Fruit fly (Drosophila melanogaster): Measurements from ENCODE around the gene CG31974.

Gene CG31974

DNA sequence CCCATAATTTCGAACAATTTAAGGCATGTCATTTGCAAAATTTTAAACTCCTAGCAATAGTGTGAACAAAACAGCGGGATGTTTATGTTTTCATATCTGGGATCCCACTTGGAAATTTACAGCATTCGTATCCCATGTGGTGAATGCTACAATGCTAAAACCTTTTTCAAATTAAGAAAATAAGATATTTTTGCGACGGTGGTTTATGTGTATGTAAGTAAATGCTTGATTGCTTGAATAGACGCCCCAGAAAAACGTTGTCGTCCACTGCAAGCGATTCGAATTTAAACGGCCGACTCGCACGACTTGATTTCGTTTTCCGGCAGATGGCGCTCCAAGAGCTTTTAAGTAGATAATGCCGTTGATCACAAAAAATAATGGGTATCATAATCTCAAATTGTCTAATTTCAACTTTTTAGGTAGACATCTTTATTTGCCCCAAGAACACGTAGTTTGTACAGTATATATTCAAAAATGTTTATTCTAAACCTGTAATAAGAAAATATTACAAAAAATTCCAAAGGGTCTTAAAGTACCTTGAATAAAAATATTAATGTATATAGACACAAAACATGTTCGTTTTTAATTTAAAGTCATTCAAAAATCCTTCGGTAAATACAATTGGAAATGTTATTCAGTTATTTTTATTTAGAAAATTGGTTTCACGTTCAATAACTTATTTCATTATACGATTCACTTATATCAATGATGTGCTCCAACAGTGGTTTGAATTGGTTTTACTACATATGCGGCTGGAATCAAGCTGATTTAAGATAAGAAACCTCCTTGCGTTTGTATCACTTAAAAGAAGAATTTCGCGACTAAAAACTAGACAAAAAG lies 20.5 kb downstream of the CG31974 start:
- TF ChIP-seq h (optimal IDR thresholded peaks at IDR 0.05) (no peak), insv (optimal IDR thresholded peaks at IDR 0.05) (no peak), Myc (optimal IDR thresholded peaks at IDR 0.05) (no peak), psq (optimal IDR thresholded peaks at IDR 0.05) (no peak), ttk (optimal IDR thresholded peaks at IDR 0.05) (no peak), Sin3A (optimal IDR thresholded peaks at IDR 0.05) (no peak)

DNA sequence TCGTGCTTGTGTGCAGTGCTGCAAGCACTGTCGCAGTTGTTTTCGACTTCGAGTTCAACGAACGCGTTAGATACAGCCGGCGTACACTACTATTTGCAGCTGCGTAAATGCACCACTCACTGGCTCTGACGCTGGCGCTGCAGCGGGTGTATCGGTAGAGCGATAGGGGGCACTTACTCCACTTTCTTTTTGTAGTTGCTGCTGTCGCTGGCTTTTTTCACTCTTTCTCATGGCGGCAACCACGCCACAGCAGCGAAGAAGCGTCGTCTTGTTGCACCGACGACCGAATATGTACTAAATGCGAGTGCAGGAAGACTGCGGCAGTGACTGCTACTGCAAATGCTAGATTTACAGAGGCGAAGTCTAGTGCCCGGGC lies 21.4 kb downstream of the CG31974 start, which contains the start of gene CG4822:
TSS of gene CG4822 (minus strand) at position 299 of the 376 bp plus-strand sequence.
- TF ChIP-seq psq (optimal IDR thresholded peaks at IDR 0.05) (no peak), insv (optimal IDR thresholded peaks at IDR 0.05) (no peak), h (optimal IDR thresholded peaks at IDR 0.05) (no peak), Sin3A (optimal IDR thresholded peaks at IDR 0.05) (no peak), Myc (optimal IDR thresholded peaks at IDR 0.05) (no peak), ttk (optimal IDR thresholded peaks at IDR 0.05) (no peak)

DNA sequence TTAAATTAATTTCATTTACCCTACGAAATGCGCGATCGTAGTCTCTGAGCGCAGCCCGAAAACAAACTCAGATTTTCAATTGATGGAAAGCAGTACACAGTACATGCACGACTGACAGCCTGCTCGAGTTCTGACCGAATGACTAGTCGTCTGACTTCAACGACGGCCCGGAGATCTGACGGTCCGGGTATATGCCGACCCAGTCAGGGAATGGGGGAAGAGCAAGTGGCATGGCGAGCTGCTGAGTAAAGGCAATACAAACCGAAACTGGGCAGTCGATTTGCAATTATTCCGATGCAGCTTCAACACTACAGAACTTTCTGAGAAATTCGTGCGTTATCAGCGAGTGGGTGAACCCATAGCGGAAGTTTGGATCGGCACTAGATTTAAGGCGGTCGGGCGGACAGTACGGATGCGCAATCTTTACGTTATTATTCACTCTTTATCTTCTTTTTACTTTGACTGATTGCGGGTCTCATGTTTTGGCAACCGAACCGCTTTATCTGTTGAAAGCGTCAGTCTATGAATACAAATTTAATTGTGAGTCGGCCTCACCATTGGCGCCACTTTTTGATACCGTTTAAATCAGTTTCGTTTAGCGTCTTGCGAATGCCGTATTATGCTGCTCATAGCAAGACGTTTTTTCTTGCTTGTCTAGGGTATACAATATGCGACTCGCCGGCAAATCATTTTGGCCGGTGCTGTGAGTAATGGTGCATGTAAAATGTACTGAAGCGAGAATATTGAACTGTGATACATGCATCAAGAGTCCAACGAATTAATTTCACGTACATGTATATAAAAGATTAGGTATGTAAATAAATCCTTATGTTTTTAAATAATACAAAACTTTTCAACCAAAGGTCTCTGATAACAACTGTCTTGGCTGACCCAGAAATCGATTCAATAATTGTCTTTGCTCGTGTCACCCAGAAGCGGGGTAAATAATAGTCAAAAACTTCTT lies 22.1 kb downstream of the CG31974 start:
- TF ChIP-seq insv (optimal IDR thresholded peaks at IDR 0.05): no peak
- no peak for TF ChIP-seq Sin3A (optimal IDR thresholded peaks at IDR 0.05)
- TF ChIP-seq Myc (optimal IDR thresholded peaks at IDR 0.05): no peak
- TF ChIP-seq ttk (optimal IDR thresholded peaks at IDR 0.05): no peak
- TF ChIP-seq psq (optimal IDR thresholded peaks at IDR 0.05): no peak
- no peak for TF ChIP-seq h (optimal IDR thresholded peaks at IDR 0.05)

DNA sequence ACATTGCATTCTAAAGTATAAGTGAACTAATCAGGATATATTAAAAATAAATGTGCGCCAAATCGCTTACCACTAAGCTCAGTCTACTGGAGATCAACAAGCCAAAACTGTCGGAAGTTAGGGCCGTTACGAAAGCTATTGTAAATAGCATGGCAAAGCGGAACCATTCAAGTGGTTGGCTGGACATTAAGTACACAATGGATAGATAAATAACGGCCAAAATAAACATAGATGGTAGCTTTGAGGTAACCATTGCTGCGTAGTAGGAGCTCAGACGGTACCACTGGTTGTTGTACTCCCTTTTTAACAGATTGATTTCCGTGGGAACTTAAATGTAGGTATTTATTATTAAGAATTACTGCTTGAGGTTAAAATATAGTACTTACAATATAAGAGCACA lies 25.1 kb downstream of the CG31974 start:
- TF ChIP-seq ttk (optimal IDR thresholded peaks at IDR 0.05) (no peak), insv (optimal IDR thresholded peaks at IDR 0.05) (no peak), h (optimal IDR thresholded peaks at IDR 0.05) (no peak), Sin3A (optimal IDR thresholded peaks at IDR 0.05) (no peak), Myc (optimal IDR thresholded peaks at IDR 0.05) (no peak), psq (optimal IDR thresholded peaks at IDR 0.05) (no peak)

DNA sequence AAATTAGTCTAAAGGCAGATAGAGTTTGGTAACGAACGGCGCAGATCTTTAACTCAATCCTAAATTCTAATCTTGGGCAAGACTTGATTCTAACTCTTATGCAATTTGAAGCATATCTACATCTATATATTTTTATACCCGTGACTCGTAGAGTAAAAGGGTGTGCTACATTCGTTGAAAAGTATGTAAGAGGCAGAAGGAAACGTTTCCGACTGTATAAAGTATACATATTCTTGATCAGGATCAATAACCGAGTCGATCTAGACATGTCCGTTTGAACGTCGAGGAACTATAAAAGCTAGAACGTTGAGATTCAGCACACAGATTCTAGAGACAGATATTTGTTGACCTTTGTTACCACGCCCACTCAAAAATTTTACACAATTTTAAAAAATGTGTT lies 26.5 kb downstream of the CG31974 start, which contains the start of gene CG13694:
TSS of gene CG13694 (minus strand) at position 101 of the 400 bp plus-strand sequence.
- TF ChIP-seq Myc (optimal IDR thresholded peaks at IDR 0.05): no peak
- TF ChIP-seq Sin3A (optimal IDR thresholded peaks at IDR 0.05): no peak
- TF ChIP-seq psq (optimal IDR thresholded peaks at IDR 0.05): no peak
- TF ChIP-seq h (optimal IDR thresholded peaks at IDR 0.05): no peak
- TF ChIP-seq insv (optimal IDR thresholded peaks at IDR 0.05): no peak
- no peak for TF ChIP-seq ttk (optimal IDR thresholded peaks at IDR 0.05)

DNA sequence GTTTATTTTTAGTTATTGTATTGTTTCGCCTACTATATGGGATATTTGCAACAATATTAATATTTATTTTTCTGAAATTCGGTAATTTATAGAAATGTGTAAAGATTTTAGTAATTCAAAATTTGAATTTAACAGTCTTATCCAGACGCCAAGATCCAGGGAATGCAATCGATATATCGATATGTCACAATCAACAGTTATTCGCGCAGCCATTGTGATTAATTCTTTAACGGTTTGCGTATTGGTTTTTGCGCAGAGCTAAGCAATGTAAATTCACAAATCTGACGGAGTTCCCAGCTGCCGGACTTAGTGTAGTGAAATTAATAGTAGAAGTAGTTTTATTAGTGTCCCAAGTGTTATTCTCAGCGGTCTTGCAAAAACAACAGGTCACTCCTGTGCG lies 28.5 kb downstream of the CG31974 start, which contains the start of gene ND-15:
TSS of gene ND-15 (plus strand) at position 298 of the 400 bp plus-strand sequence.
- no peak for TF ChIP-seq Myc (optimal IDR thresholded peaks at IDR 0.05)
- TF ChIP-seq psq (optimal IDR thresholded peaks at IDR 0.05): no peak
- TF ChIP-seq insv (optimal IDR thresholded peaks at IDR 0.05): no peak
- no peak for TF ChIP-seq ttk (optimal IDR thresholded peaks at IDR 0.05)
- no peak for TF ChIP-seq Sin3A (optimal IDR thresholded peaks at IDR 0.05)
- no peak for TF ChIP-seq h (optimal IDR thresholded peaks at IDR 0.05)

DNA sequence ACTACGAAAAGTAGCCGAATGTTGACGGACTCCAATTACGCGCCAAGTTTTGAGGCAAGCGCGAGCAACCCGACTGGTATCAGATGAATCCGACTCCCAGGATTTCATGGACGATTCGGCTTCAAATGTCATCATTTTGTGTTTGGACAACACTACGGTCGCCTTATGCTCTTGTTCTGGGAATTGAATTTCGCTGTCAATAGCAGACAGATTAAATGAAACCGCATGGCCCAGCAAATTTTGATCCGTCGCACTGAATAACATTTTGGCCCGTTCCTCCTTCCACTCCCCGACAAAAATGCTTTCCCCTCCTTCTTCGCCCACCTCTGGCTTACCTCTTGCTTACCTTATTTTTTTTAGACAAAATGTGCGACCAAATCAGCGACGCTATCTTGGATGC lies 32.8 kb downstream of the CG31974 start:
- TF ChIP-seq ttk (optimal IDR thresholded peaks at IDR 0.05) (no peak), Myc (optimal IDR thresholded peaks at IDR 0.05) (no peak), Sin3A (optimal IDR thresholded peaks at IDR 0.05) (no peak), psq (optimal IDR thresholded peaks at IDR 0.05) (no peak), h (optimal IDR thresholded peaks at IDR 0.05) (no peak), insv (optimal IDR thresholded peaks at IDR 0.05) (no peak)

DNA sequence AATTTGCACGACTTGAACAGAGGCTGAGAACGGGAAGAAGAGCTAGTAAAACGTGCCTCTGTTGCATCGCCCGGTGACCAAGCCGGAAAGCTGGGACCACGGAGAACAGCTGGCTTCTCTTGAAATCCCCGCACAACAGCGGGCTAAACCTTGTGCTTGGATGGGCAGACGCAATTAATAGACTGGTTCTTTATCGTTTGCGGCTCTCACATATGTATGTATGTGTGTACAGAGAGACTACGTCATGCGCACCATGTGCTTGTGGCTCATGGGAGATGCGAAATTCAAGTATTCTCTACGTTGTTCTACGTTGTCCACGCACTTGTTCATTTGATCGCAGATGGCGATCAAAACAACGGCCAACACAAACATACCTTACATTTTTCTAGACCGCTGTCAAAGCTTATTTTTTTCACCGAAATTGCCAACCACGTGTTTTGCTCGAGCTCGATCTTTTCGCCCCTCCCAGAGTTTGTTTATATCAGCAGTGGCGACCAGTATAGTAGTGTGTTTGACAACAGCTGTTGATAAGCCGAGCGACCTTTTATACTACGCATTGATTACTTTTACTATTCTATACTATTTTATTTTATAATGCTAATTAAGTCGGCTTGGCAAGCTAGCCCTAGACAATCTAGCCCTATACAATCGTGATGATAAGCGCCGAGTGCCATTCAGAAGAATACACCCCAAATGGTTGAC lies 33.6 kb downstream of the CG31974 start:
- TF ChIP-seq h (optimal IDR thresholded peaks at IDR 0.05) (no peak), insv (optimal IDR thresholded peaks at IDR 0.05) (no peak), ttk (optimal IDR thresholded peaks at IDR 0.05) (no peak), Myc (optimal IDR thresholded peaks at IDR 0.05) (no peak), Sin3A (optimal IDR thresholded peaks at IDR 0.05) (no peak), psq (optimal IDR thresholded peaks at IDR 0.05) (no peak)

DNA sequence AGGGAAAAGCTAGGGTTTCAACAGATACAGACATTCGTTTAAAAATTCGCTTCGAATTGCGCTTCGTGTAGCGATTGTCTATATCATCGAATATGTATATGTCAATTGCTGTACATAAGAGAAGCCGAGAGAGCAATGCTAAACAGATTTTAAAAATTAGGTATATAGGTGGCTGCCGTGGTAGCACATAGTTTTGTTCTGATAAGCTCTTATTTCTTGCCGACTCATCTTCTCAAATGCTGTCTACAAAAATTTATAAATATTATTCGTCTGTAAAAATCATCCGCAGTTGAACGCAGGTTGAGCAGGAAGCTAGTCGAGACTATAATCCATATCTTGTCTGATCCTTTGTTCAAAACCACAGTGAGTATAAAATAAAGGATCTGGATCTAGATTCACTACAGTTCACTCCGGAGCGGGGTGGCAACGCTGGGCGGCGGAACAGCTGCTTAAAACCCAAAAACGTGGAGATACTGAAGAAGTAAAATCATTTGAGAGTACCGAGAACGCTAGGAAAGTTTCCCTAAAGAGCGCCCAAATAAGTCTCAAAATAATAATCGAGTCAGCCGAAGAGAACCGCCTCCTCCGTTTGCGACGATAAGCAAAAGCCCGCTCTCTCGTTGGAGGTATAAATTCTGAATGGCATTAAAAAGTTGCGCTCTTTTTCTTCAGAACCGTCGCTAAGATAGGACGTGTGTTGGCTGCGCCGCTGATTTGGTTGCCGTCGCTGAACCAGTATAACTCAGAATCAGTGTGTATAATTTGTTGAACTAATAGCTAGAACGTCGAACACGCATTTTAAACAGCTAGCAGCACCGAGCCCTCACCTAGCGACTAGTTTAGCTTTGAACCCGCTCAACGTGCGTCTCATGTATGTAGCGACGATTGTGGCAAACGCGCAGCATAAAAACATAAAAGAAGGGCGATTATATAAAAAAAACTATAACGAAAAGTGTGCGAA lies 35.1 kb downstream of the CG31974 start:
- TF ChIP-seq psq (optimal IDR thresholded peaks at IDR 0.05): no peak
- TF ChIP-seq h (optimal IDR thresholded peaks at IDR 0.05): no peak
- TF ChIP-seq Myc (optimal IDR thresholded peaks at IDR 0.05): no peak
- no peak for TF ChIP-seq ttk (optimal IDR thresholded peaks at IDR 0.05)
- TF ChIP-seq Sin3A (optimal IDR thresholded peaks at IDR 0.05): no peak
- TF ChIP-seq insv (optimal IDR thresholded peaks at IDR 0.05): no peak

DNA sequence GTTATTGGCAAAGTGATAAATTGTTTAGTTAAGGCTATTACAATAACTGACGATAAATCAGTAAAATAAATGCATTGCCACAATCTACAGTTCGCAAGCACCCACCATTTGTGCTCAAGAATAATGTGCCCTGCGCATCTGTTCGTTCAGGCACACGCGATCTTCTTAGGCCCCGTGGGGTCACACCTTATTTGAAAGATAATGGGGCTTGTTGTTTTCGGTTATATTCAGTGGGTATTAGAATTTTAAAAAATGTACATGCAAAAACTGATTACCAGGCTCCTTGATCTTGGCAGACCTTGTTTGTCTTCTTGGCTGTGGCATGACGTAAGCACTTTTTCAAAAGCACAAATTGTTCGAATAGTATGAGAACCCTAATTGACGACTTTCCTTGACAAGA lies 35.9 kb downstream of the CG31974 start:
- TF ChIP-seq insv (optimal IDR thresholded peaks at IDR 0.05): no peak
- no peak for TF ChIP-seq Myc (optimal IDR thresholded peaks at IDR 0.05)
- TF ChIP-seq h (optimal IDR thresholded peaks at IDR 0.05): no peak
- no peak for TF ChIP-seq Sin3A (optimal IDR thresholded peaks at IDR 0.05)
- TF ChIP-seq ttk (optimal IDR thresholded peaks at IDR 0.05): no peak
- TF ChIP-seq psq (optimal IDR thresholded peaks at IDR 0.05): no peak

All from Kc167 (cell line).